Worm (Caenorhabditis elegans): Measurements from ENCODE around the gene srh-289.

The srh-289 gene

DNA sequence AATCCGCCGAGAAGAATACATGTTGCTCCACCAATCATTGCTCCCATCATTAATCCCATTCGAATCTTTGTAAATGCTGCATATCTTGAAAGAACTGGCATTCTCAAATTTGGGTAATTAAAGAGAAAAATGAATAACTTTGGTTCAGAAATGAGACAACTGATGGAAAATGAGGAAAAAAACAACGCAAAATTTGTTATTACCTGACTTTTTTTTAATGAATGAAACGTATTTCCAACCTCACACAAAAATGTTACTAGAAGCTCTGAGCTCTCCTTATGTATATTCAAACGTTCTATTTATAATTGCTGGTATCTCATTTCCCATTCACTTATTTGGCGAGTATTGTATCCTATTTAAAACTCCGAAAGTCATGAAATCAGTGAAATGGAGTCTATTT, 8.6 kb upstream of the srh-289 start, which contains the start of the genes Y94A7B.11 and srh-292:
Gene Y94A7B.11, minus strand, starts transcription at position 101 of the 400 bp plus-strand sequence.
Gene srh-292, plus strand, starts transcription at position 251 of the 400 bp plus-strand sequence.
- no peak for TF ChIP-seq egl-27 (tag; optimal IDR thresholded peaks at IDR 0.05)
- no peak for TF ChIP-seq ztf-11 (tag; optimal IDR thresholded peaks at IDR 0.05)
- no peak for TF ChIP-seq unc-39 (tag; optimal IDR thresholded peaks at IDR 0.05)
- TF ChIP-seq sea-2 (GFP tag; optimal IDR thresholded peaks at IDR 0.05), result no peak
- no peak for TF ChIP-seq ceh-82 (tag; optimal IDR thresholded peaks at IDR 0.05)
- no peak for TF ChIP-seq ceh-28 (tag; optimal IDR thresholded peaks at IDR 0.05)
- no peak for TF ChIP-seq nhr-77 (tag; optimal IDR thresholded peaks at IDR 0.05)
- TF ChIP-seq elt-2 (tag; optimal IDR thresholded peaks at IDR 0.05), result no peak
- TF ChIP-seq unc-62 (GFP tag; optimal IDR thresholded peaks at IDR 0.05), result no peak
- TF ChIP-seq zag-1 (tag; optimal IDR thresholded peaks at IDR 0.05), result no peak
- no peak for TF ChIP-seq hmg-11 (tag; optimal IDR thresholded peaks at IDR 0.05)
- TF ChIP-seq R02D3.7 (tag; optimal IDR thresholded peaks at IDR 0.05), result no peak
- no peak for TF ChIP-seq nhr-43 (tag; optimal IDR thresholded peaks at IDR 0.05; ENCODE audit: poor library complexity, severe bottlenecking)
- TF ChIP-seq egl-5 (tag; optimal IDR thresholded peaks at IDR 0.05), result no peak
- no peak for TF ChIP-seq aly-2 (tag; optimal IDR thresholded peaks at IDR 0.05)
- TF ChIP-seq nhr-237 (tag; optimal IDR thresholded peaks at IDR 0.05), result no peak

DNA sequence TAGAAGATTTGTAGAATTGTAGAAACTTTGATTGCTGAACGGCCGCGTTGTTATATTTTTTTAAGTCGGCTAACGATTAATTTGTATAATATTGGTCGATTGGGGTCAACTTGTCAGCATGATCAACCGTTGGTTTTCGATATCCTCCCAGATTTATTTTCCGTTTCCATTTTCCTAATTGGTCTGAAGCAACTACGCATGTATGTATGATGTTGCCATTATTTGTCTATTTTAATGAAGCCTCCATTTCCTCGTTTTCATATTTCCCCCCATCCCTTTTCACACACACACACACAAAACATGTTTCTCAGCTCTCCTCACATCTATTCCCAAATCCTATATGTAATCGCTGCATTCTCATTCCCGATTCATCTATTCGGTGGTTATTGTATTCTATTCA, 6.7 kb upstream of the srh-289 start, which contains the start of gene srh-287:
Gene srh-287, plus strand, starts transcription at position 301 of the 400 bp plus-strand sequence.
- TF ChIP-seq tbx-2 (tag; optimal IDR thresholded peaks at IDR 0.05) (no peak), ceh-9 (tag; optimal IDR thresholded peaks at IDR 0.05) (no peak), ama-1 (optimal IDR thresholded peaks at IDR 0.05) (no peak), aly-2 (tag; optimal IDR thresholded peaks at IDR 0.05) (no peak), nhr-77 (tag; optimal IDR thresholded peaks at IDR 0.05) (no peak), fos-1 (tag; optimal IDR thresholded peaks at IDR 0.05) (no peak), unc-62 (GFP tag; optimal IDR thresholded peaks at IDR 0.05) (no peak), nhr-43 (tag; optimal IDR thresholded peaks at IDR 0.05; ENCODE audit: poor library complexity, severe bottlenecking) (no peak), unc-39 (tag; optimal IDR thresholded peaks at IDR 0.05) (no peak), lin-39 (tag; optimal IDR thresholded peaks at IDR 0.05) (no peak), fkh-10 (GFP tag; optimal IDR thresholded peaks at IDR 0.05) (no peak), ztf-11 (tag; optimal IDR thresholded peaks at IDR 0.05) (no peak), elt-3 (tag; optimal IDR thresholded peaks at IDR 0.05) (no peak), eor-1 (tag; optimal IDR thresholded peaks at IDR 0.05) (no peak), mml-1 (tag; optimal IDR thresholded peaks at IDR 0.05) (no peak), mdl-1 (tag; optimal IDR thresholded peaks at IDR 0.05) (no peak), nhr-11 (tag; optimal IDR thresholded peaks at IDR 0.05) (no peak), R02D3.7 (tag; optimal IDR thresholded peaks at IDR 0.05) (no peak), ztf-4 (tag; optimal IDR thresholded peaks at IDR 0.05) (no peak), jun-1 (tag; optimal IDR thresholded peaks at IDR 0.05) (no peak)

DNA sequence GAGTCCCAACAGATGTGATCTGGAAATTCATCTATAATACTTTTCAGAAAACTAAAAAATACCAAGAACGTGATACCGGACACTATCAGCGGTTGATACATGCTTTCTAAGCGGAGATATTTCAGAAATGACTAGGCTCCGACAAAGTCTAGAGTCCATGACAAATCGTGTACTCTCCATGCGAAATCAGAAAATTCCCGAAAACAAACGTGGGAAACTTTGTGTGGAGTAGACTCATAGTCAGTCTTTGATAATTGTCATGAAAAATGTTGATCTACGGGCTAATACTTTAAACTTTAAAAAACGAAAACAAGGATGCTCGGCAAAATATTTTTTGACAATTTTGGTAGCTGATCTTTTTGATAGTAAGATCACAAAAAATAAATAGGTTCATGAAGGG, 4.9 kb upstream of the srh-289 start, which contains the start of gene srx-18:
Gene srx-18, minus strand, starts transcription at position 101 of the 400 bp plus-strand sequence.
- no peak for TF ChIP-seq lin-15B (tag; optimal IDR thresholded peaks at IDR 0.05)
- no peak for TF ChIP-seq sea-2 (GFP tag; optimal IDR thresholded peaks at IDR 0.05)
- TF ChIP-seq fkh-2 (tag; optimal IDR thresholded peaks at IDR 0.05), result no peak
- no peak for TF ChIP-seq ztf-11 (tag; optimal IDR thresholded peaks at IDR 0.05)
- no peak for TF ChIP-seq aly-2 (tag; optimal IDR thresholded peaks at IDR 0.05)
- no peak for TF ChIP-seq unc-62 (GFP tag; optimal IDR thresholded peaks at IDR 0.05)
- no peak for TF ChIP-seq egl-5 (tag; optimal IDR thresholded peaks at IDR 0.05)
- TF ChIP-seq pqm-1 (tag; optimal IDR thresholded peaks at IDR 0.05), result no peak

DNA sequence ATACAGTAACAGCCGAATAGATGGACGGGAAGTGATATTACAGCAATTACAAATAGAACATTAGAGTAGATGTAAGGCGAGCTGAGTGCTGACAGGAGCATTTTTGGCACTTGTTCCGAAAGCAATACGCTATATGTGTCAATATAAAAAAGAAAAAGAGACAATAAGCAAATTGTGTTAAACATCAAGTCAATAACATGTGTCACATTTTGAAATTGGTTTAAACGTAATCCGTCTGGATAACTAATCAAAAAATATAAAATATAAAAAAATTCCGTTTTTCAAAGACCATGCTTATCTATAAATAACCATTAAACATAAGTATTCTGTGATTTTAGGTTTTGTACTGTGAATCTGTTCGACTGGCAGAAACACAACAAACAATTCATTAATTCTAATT, 1.8 kb upstream of the srh-289 start, which contains the start of gene srh-288:
Gene srh-288, minus strand, starts transcription at position 101 of the 400 bp plus-strand sequence.
- TF ChIP-seq egl-27 (tag; optimal IDR thresholded peaks at IDR 0.05) (no peak), elt-3 (tag; optimal IDR thresholded peaks at IDR 0.05) (no peak), skn-1 (tag; optimal IDR thresholded peaks at IDR 0.05) (no peak), ZK546.5 (tag; optimal IDR thresholded peaks at IDR 0.05) (no peak), lin-15B (tag; optimal IDR thresholded peaks at IDR 0.05) (no peak), aly-2 (tag; optimal IDR thresholded peaks at IDR 0.05) (no peak)

DNA sequence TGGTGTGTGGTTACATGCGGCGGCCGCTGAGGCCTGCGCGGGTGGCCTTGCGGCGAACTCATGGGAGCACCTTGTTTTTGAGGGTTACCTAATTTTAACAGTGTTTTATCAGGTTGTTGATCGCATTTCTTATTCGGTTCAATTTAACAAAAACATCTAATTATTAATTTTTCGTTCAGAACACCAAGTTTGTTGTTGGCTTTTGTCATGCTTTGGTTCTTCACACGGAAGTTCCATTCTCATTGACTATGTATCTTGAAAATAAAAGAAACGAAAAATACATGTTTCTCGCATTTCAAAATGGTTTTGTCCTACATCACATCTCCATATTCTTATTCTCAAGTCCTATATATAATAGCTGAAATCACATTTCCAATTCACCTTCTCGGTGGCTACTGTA, 3.7 kb downstream of the srh-289 start, which contains the start of gene srh-290:
Gene srh-290, plus strand, starts transcription at position 301 of the 400 bp plus-strand sequence.
- TF ChIP-seq nhr-76 (tag; optimal IDR thresholded peaks at IDR 0.05) (no peak), fkh-2 (tag; optimal IDR thresholded peaks at IDR 0.05) (no peak), egl-27 (tag; optimal IDR thresholded peaks at IDR 0.05) (no peak), nfya-1 (tag; optimal IDR thresholded peaks at IDR 0.05; ENCODE audit: insufficient read depth) (no peak), lsy-12 (tag; optimal IDR thresholded peaks at IDR 0.05) (no peak), mml-1 (tag; optimal IDR thresholded peaks at IDR 0.05) (no peak)

All from whole organism, L3 larva.